Worm (Caenorhabditis elegans): ENCODE measurements around the gene C33D9.8.
A peak's percentile ranks its signal among the peaks of the same experiment; 100 is the strongest.

C33D9.8 gene

DNA sequence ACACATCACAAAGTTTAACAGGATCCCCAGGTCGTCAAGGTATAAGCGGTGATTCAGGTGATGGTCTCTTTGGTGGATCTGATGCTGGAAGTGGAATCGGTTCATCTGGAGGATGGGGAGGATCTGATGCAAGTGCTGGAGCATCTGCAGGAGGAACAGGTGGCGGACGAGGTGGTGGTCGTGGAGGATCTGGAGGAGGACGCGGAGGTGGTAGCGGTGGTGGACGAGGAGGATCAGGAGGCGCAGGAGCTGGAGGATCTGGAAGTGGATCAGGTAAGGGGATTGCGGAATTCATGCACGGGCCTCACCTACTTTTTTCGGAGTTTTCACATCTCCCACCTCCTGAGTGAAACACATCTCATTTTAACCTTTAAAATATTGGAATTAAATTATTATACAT, 30.1 kb upstream of the C33D9.8 start:
- TF ChIP-seq nhr-23 (tag; optimal IDR thresholded peaks at IDR 0.05) (no peak), nhr-28 (tag; optimal IDR thresholded peaks at IDR 0.05) (no peak)

DNA sequence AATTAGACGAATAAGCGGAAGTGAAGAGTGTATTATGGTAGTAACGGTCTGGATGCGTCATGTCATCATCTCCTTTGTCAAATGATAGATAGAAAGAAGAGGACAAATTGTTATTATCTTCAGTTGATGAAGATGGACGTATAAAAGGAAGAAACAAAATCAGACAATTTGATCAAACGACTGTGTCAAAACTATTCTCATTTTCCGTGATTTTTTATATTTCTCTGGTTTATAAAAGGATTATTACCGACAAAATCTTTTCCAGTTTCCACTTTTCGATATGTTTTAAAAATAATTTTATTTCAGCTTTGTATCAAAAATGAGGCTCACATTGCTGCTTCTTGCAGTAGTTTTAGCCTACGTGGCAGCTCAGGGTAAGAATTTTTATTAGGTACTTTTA, 29.5 kb upstream of the C33D9.8 start, which contains the start of gene grsp-2:
Gene grsp-2, plus strand, starts transcription at position 301 of the 400 bp plus-strand sequence.
- TF ChIP-seq eor-1 (tag; optimal IDR thresholded peaks at IDR 0.05) = no peak
- TF ChIP-seq snpc-4 (tag; optimal IDR thresholded peaks at IDR 0.05) = no peak
- no peak for TF ChIP-seq pqm-1 (tag; optimal IDR thresholded peaks at IDR 0.05)
- TF ChIP-seq unc-62 (GFP tag; optimal IDR thresholded peaks at IDR 0.05) = no peak
- TF ChIP-seq nhr-11 (tag; optimal IDR thresholded peaks at IDR 0.05) = no peak
- TF ChIP-seq sea-2 (GFP tag; optimal IDR thresholded peaks at IDR 0.05) = no peak
- TF ChIP-seq mdl-1 (tag; optimal IDR thresholded peaks at IDR 0.05) = no peak
- no peak for TF ChIP-seq unc-39 (tag; optimal IDR thresholded peaks at IDR 0.05)
- no peak for TF ChIP-seq ama-1 (optimal IDR thresholded peaks at IDR 0.05)

DNA sequence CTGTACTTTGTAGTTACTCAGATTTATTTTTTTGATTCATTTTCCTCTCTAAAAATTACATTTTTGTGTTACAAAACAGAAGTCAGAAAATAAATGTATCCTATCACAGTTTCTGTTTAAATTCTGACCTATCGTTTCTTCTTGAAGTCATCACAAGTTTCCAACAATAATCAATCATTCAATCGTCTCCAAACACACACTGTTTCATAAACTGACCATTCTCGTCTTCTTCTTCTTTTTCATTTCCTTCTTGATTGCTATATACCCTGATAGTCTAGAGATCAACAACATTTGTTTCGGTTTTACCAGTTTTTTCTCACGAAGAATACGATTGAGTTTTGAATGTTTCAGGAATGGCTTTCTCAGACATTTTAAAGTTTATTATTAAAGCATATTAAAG, 28.6 kb upstream of the C33D9.8 start:
- TF ChIP-seq nhr-23 (tag; optimal IDR thresholded peaks at IDR 0.05) (peak; percentile 66), ceh-16 (tag; optimal IDR thresholded peaks at IDR 0.05) (no peak), elt-2 (tag; optimal IDR thresholded peaks at IDR 0.05) (no peak), nhr-43 (tag; optimal IDR thresholded peaks at IDR 0.05; ENCODE audit: poor library complexity, severe bottlenecking) (peak; percentile 2), nhr-76 (tag; optimal IDR thresholded peaks at IDR 0.05) (no peak), lin-15B (tag; optimal IDR thresholded peaks at IDR 0.05) (no peak), elt-3 (tag; optimal IDR thresholded peaks at IDR 0.05) (peak in 1 of 3 experiments; percentile 48), ceh-82 (tag; optimal IDR thresholded peaks at IDR 0.05) (no peak), unc-62 (GFP tag; optimal IDR thresholded peaks at IDR 0.05) (no peak), nhr-12 (tag; optimal IDR thresholded peaks at IDR 0.05) (no peak), nhr-28 (tag; optimal IDR thresholded peaks at IDR 0.05) (no peak)

DNA sequence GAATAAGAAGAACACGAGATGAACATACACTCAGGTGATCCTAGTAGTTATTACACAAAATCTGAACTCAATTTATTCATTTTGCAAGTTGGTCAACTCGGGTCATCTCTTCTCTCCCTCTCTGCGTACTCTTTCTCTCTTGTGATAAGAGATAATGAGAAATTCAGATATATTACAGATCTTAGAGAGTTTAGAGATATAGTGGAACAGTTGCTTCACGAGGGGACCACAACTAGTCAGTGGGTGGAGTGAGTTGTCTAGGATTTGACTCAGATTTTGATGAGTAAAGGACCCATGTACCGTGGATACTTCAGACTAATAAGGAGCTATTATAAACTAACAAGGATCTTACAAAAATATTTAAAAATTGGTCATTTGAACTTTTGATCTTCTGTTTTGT, 27.1 kb upstream of the C33D9.8 start, which contains the start of gene exc-5:
Gene exc-5, minus strand, starts transcription at position 57 of the 400 bp plus-strand sequence.
- TF ChIP-seq fos-1 (tag; optimal IDR thresholded peaks at IDR 0.05) = no peak
- TF ChIP-seq fkh-10 (GFP tag; optimal IDR thresholded peaks at IDR 0.05) = no peak
- TF ChIP-seq ceh-9 (tag; optimal IDR thresholded peaks at IDR 0.05) = no peak
- TF ChIP-seq nhr-23 (tag; optimal IDR thresholded peaks at IDR 0.05) = no peak
- TF ChIP-seq nhr-76 (tag; optimal IDR thresholded peaks at IDR 0.05) = no peak
- no peak for TF ChIP-seq R02D3.7 (tag; optimal IDR thresholded peaks at IDR 0.05)
- no peak for TF ChIP-seq jun-1 (tag; optimal IDR thresholded peaks at IDR 0.05)
- TF ChIP-seq ceh-16 (tag; optimal IDR thresholded peaks at IDR 0.05) = no peak
- no peak for TF ChIP-seq ama-1 (optimal IDR thresholded peaks at IDR 0.05)
- no peak for TF ChIP-seq nfya-1 (tag; optimal IDR thresholded peaks at IDR 0.05; ENCODE audit: insufficient read depth)
- TF ChIP-seq nhr-12 (tag; optimal IDR thresholded peaks at IDR 0.05) = no peak
- TF ChIP-seq ztf-4 (tag; optimal IDR thresholded peaks at IDR 0.05) = no peak
- no peak for TF ChIP-seq elt-3 (tag; optimal IDR thresholded peaks at IDR 0.05)
- no peak for TF ChIP-seq unc-62 (GFP tag; optimal IDR thresholded peaks at IDR 0.05)
- no peak for TF ChIP-seq lin-15B (tag; optimal IDR thresholded peaks at IDR 0.05)
- no peak for TF ChIP-seq lin-39 (tag; optimal IDR thresholded peaks at IDR 0.05)

DNA sequence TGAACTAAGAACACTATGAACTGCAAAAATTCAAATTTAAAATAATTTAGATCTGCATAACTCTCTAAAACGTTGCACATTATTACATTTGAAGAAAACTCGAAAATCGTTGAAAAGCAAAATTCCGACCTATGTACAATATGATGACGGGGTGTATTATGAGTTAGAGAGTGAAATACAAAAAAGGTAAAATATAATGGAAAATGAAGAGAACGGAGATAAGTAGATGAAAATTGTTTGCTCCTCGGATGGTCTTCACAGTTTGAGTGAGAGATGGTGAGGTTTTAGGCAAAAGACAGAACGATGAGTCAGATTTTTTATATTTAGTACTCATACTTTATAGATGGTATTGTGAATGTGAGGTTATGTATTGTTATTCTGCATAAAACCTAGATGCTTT, 20.8 kb upstream of the C33D9.8 start:
- TF ChIP-seq ceh-28 (tag; optimal IDR thresholded peaks at IDR 0.05) (no peak), fos-1 (tag; optimal IDR thresholded peaks at IDR 0.05) (no peak), nhr-77 (tag; optimal IDR thresholded peaks at IDR 0.05) (no peak), ceh-9 (tag; optimal IDR thresholded peaks at IDR 0.05) (no peak), nhr-23 (tag; optimal IDR thresholded peaks at IDR 0.05) (no peak), elt-1 (tag; optimal IDR thresholded peaks at IDR 0.05) (no peak), egl-27 (tag; optimal IDR thresholded peaks at IDR 0.05) (no peak), unc-62 (GFP tag; optimal IDR thresholded peaks at IDR 0.05) (no peak), egl-5 (tag; optimal IDR thresholded peaks at IDR 0.05) (no peak), elt-2 (tag; optimal IDR thresholded peaks at IDR 0.05) (no peak), pha-4 (tag; optimal IDR thresholded peaks at IDR 0.05) (peak; percentile 75), ceh-82 (tag; optimal IDR thresholded peaks at IDR 0.05) (no peak), nhr-43 (tag; optimal IDR thresholded peaks at IDR 0.05; ENCODE audit: poor library complexity, severe bottlenecking) (no peak), pqm-1 (tag; optimal IDR thresholded peaks at IDR 0.05) (peak; percentile 65), lin-39 (tag; optimal IDR thresholded peaks at IDR 0.05) (no peak)
